Fruit fly (Drosophila melanogaster) whole organism, prepupa: ENCODE measurements around the gene CG13721.

Source experiments
- Blimp-1 ChIP-seq: fragments of 200-800 bp; sonication (Bioruptor generic); optimal IDR thresholded peaks from 3 replicates; lab custom pipeline; 2017; ENCODE audit warnings: missing biosample characterization, missing genetic modification characterization, mild to moderate bottlenecking, moderate library complexity, missing genetic modification reagents
- CG10631 ChIP-seq: fragments of 200-800 bp; sonication (Bioruptor generic); optimal IDR thresholded peaks from 2 replicates; lab custom pipeline; 2016; ENCODE audit warnings: missing biosample characterization, missing genetic modification characterization
- CG10669 ChIP-seq: fragments of 200-800 bp; sonication (Bioruptor generic); optimal IDR thresholded peaks from 3 replicates; lab custom pipeline; 2018; ENCODE audit warnings: missing biosample characterization, mild to moderate bottlenecking, missing genetic modification characterization, moderate library complexity
- CG11294 ChIP-seq: fragments of 200-800 bp; sonication (Bioruptor generic); IDR thresholded peaks from 2 replicates; pipeline ENCODE4 v1.3.6; 2022; ENCODE audit warnings: missing biosample characterization, missing genetic modification characterization
- CG11902 ChIP-seq: fragments of 200-800 bp; sonication (Bioruptor generic); optimal IDR thresholded peaks from 3 replicates; lab custom pipeline; 2016; ENCODE audit warnings: missing biosample characterization, missing genetic modification characterization
- CG15336 ChIP-seq: fragments of 200-800 bp; sonication (Bioruptor generic); IDR thresholded peaks from 2 replicates; pipeline ENCODE4 v1.3.6; 2022; ENCODE audit warnings: missing biosample characterization, missing genetic modification characterization
- CG16779 ChIP-seq: fragments of 200-800 bp; sonication (Bioruptor generic); optimal IDR thresholded peaks from 3 replicates; lab custom pipeline; 2017; ENCODE audit warnings: missing biosample characterization, mild to moderate bottlenecking, missing genetic modification characterization
- CG3032 ChIP-seq: fragments of 200-800 bp; optimal IDR thresholded peaks from 2 replicates; lab custom pipeline; 2019; ENCODE audit warnings: missing biosample characterization, mild to moderate bottlenecking, missing genetic modification characterization, moderate library complexity
- CG32006 ChIP-seq: fragments of 200-800 bp; sonication (Bioruptor generic); optimal IDR thresholded peaks from 3 replicates; lab custom pipeline; 2017; ENCODE audit warnings: missing biosample characterization, mild to moderate bottlenecking, missing genetic modification characterization
- CG34406 ChIP-seq: fragments of 200-800 bp; sonication (Bioruptor generic); optimal IDR thresholded peaks from 3 replicates; lab custom pipeline; 2016; ENCODE audit warnings: missing biosample characterization, missing genetic modification characterization
- CG3919 ChIP-seq: fragments of 200-800 bp; sonication (Bioruptor generic); optimal IDR thresholded peaks from 3 replicates; lab custom pipeline; 2016; ENCODE audit warnings: missing biosample characterization, missing genetic modification characterization
- CG4318 ChIP-seq: fragments of 200-800 bp; sonication (Bioruptor generic); optimal IDR thresholded peaks from 3 replicates; lab custom pipeline; 2017; ENCODE audit warnings: missing biosample characterization, mild to moderate bottlenecking, missing genetic modification characterization
- CG6276 ChIP-seq: fragments of 200-800 bp; sonication (Bioruptor generic); optimal IDR thresholded peaks from 2 replicates; lab custom pipeline; 2017; ENCODE audit warnings: missing biosample characterization, mild to moderate bottlenecking, missing genetic modification characterization
- CG6792 ChIP-seq: fragments of 200-800 bp; sonication (Bioruptor generic); optimal IDR thresholded peaks from 3 replicates; lab custom pipeline; 2016; ENCODE audit warnings: missing biosample characterization, missing genetic modification characterization
- CG6854 ChIP-seq: fragments of 200-800 bp; sonication (Bioruptor generic); optimal IDR thresholded peaks from 2 replicates; lab custom pipeline; 2017; ENCODE audit warnings: missing biosample characterization, mild to moderate bottlenecking, missing genetic modification characterization
- CG7368 ChIP-seq: fragments of 200-800 bp; sonication (Bioruptor generic); optimal IDR thresholded peaks from 3 replicates; lab custom pipeline; 2016; ENCODE audit warnings: missing biosample characterization, missing genetic modification characterization
- CG8119 ChIP-seq: fragments of 200-800 bp; sonication (Bioruptor generic); IDR thresholded peaks from 3 replicates; pipeline ENCODE4 v1.3.6; 2022; ENCODE audit warnings: missing biosample characterization, missing genetic modification characterization
- CG8632 ChIP-seq: fragments of 200-800 bp; sonication (Bioruptor generic); optimal IDR thresholded peaks from 3 replicates; lab custom pipeline; 2016; ENCODE audit warnings: missing biosample characterization, missing genetic modification characterization
- Eip78C ChIP-seq: fragments of 200-800 bp; sonication (Bioruptor generic); peaks from one replicate; lab custom pipeline; 2016; ENCODE audit warnings: missing biosample characterization, missing genetic modification characterization
- Eip93F ChIP-seq: fragments of 200-800 bp; sonication (Bioruptor generic); optimal IDR thresholded peaks from 2 replicates; lab custom pipeline; 2016; ENCODE audit warnings: missing biosample characterization, mild to moderate bottlenecking, missing genetic modification characterization
- Ets21C ChIP-seq: fragments of 200-800 bp; sonication (Bioruptor generic); optimal IDR thresholded peaks from 3 replicates; lab custom pipeline; 2016; ENCODE audit warnings: missing biosample characterization, missing genetic modification characterization
- Ets96B ChIP-seq: fragments of 200-800 bp; optimal IDR thresholded peaks from 2 replicates; lab custom pipeline; 2019; ENCODE audit warnings: missing biosample characterization, mild to moderate bottlenecking, missing genetic modification characterization, moderate library complexity
- Hr39 ChIP-seq: fragments of 200-800 bp; sonication (Bioruptor generic); optimal IDR thresholded peaks from 2 replicates; lab custom pipeline; 2016; ENCODE audit warnings: missing biosample characterization, missing genetic modification characterization
- Hr4 ChIP-seq: fragments of 200-800 bp; sonication (Bioruptor generic); optimal IDR thresholded peaks from 3 replicates; lab custom pipeline; 2016; ENCODE audit warnings: missing biosample characterization, missing genetic modification characterization
- OdsH ChIP-seq: fragments of 200-800 bp; sonication (Bioruptor generic); optimal IDR thresholded peaks from 3 replicates; lab custom pipeline; 2016; ENCODE audit warnings: missing biosample characterization, missing genetic modification characterization
- Sox102F ChIP-seq: fragments of 200-800 bp; sonication (Bioruptor generic); optimal IDR thresholded peaks from 2 replicates; lab custom pipeline; 2016; ENCODE audit warnings: missing biosample characterization, mild to moderate bottlenecking, missing genetic modification characterization
- Sox15 ChIP-seq: fragments of 200-800 bp; sonication (Bioruptor generic); optimal IDR thresholded peaks from 3 replicates; lab custom pipeline; 2016; ENCODE audit warnings: missing biosample characterization, missing genetic modification characterization
- achi ChIP-seq: fragments of 200-800 bp; sonication (Bioruptor generic); optimal IDR thresholded peaks from 3 replicates; lab custom pipeline; 2016; ENCODE audit warnings: missing biosample characterization, missing genetic modification characterization
- dac ChIP-seq: fragments of 200-800 bp; sonication (Bioruptor generic); optimal IDR thresholded peaks from 2 replicates; lab custom pipeline; 2017; ENCODE audit warnings: missing biosample characterization, mild to moderate bottlenecking, missing genetic modification characterization
- dsx ChIP-seq: fragments of 200-800 bp; optimal IDR thresholded peaks from 3 replicates; lab custom pipeline; 2019; ENCODE audit warnings: missing biosample characterization, mild to moderate bottlenecking, missing genetic modification characterization, moderate library complexity; ENCODE audit not compliant: poor library complexity, severe bottlenecking
- esn ChIP-seq: fragments of 200-800 bp; sonication (Bioruptor generic); optimal IDR thresholded peaks from 2 replicates; lab custom pipeline; 2016; ENCODE audit warnings: missing biosample characterization, mild to moderate bottlenecking, missing genetic modification characterization, moderate library complexity
- fd59A ChIP-seq: fragments of 200-800 bp; sonication (Bioruptor generic); optimal IDR thresholded peaks from 2 replicates; lab custom pipeline; 2017; ENCODE audit warnings: missing biosample characterization, mild to moderate bottlenecking, missing genetic modification characterization, missing genetic modification reagents
- fd85E ChIP-seq: fragments of 200-800 bp; sonication (Bioruptor generic); optimal IDR thresholded peaks from 3 replicates; lab custom pipeline; 2016; ENCODE audit warnings: missing biosample characterization, missing genetic modification characterization
- fkh ChIP-seq: fragments of 200-800 bp; sonication (Bioruptor generic); optimal IDR thresholded peaks from 3 replicates; lab custom pipeline; 2017; ENCODE audit warnings: missing biosample characterization, mild to moderate bottlenecking, missing genetic modification characterization, moderate library complexity
- lz ChIP-seq: fragments of 200-800 bp; sonication (Bioruptor generic); optimal IDR thresholded peaks from 3 replicates; lab custom pipeline; 2016; ENCODE audit warnings: missing biosample characterization, missing genetic modification characterization
- net ChIP-seq: fragments of 200-800 bp; sonication (Bioruptor generic); optimal IDR thresholded peaks from 3 replicates; lab custom pipeline; 2016; ENCODE audit warnings: missing biosample characterization, missing genetic modification characterization
- pdm3 ChIP-seq: fragments of 200-800 bp; sonication (Bioruptor generic); optimal IDR thresholded peaks from 3 replicates; lab custom pipeline; 2016; ENCODE audit warnings: missing biosample characterization, missing genetic modification characterization
- salr ChIP-seq, 2 experiments: fragments of 200-800 bp; sonication (Bioruptor generic); optimal IDR thresholded peaks; 3 replicates each; lab custom pipeline; 2016 to 2018; ENCODE audit warnings: missing biosample characterization in 2 of 2, missing genetic modification characterization in 2 of 2, mild to moderate bottlenecking in 1 of 2
- spab ChIP-seq: fragments of 200-800 bp; sonication (Bioruptor generic); optimal IDR thresholded peaks from 2 replicates; lab custom pipeline; 2017; ENCODE audit warnings: missing biosample characterization, mild to moderate bottlenecking, missing genetic modification characterization, missing genetic modification reagents
- svp ChIP-seq: fragments of 200-800 bp; sonication (Bioruptor generic); peaks from one replicate; lab custom pipeline; 2016; ENCODE audit warnings: missing biosample characterization, missing genetic modification characterization
- vri ChIP-seq: fragments of 200-800 bp; sonication (Bioruptor generic); optimal IDR thresholded peaks from 3 replicates; lab custom pipeline; 2016; ENCODE audit warnings: missing biosample characterization, mild to moderate bottlenecking, missing genetic modification characterization

The CG13721 gene

DNA sequence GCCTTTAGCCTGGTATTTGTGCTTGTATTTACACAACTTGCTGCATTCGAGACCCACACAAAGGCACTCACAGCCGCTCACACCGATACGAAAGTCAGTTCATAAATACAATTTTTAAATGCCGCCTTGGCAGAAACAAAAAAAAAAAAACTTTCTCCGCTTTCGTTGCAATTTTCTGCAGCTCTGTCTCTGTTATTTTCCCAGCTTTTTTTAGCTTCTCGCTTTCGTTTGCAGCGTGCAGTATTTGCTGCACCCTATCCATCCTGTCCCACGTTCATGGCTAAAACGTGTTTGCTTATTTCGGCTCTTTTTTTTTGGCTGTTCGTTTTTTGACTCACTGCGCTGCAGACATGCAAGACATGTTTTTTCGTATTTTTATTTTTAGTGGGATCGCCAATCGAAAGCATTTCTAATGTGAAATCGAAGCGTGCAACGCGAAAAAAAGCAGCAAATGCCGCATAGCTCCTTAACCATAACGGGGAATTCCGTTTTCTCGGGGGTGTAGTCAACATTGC, 21.9 kb upstream of the CG13721 start (continued):
- no peak for TF ChIP-seq Ets21C (GFP tag; lab: Kevin White, UChicago)
- TF ChIP-seq CG3919 (GFP tag; lab: Kevin White, UChicago): no peak
- no peak for TF ChIP-seq CG4318
- TF ChIP-seq Hr4: no peak
- TF ChIP-seq fkh (GFP tag; lab: Kevin White, UChicago): no peak
- TF ChIP-seq CG3032 (tag; lab: Kevin White, UChicago): no peak
- TF ChIP-seq CG11902 (GFP tag; lab: Kevin White, UChicago): no peak
- no peak for TF ChIP-seq CG6854 (GFP tag; lab: Kevin White, UChicago)
- no peak for TF ChIP-seq fd59A
- TF ChIP-seq vri: no peak
- TF ChIP-seq achi: no peak
- TF ChIP-seq fd85E: no peak
- TF ChIP-seq CG7368 (GFP tag; lab: Kevin White, UChicago): no peak
- no peak for TF ChIP-seq svp (GFP tag; lab: Kevin White, UChicago)
- no peak for TF ChIP-seq Sox102F (GFP tag; lab: Kevin White, UChicago)
- TF ChIP-seq esn (GFP tag; lab: Kevin White, UChicago): no peak
- TF ChIP-seq Eip78C (GFP tag; lab: Kevin White, UChicago): peak; percentile 61
- no peak for TF ChIP-seq dac (GFP tag; lab: Kevin White, UChicago)

DNA sequence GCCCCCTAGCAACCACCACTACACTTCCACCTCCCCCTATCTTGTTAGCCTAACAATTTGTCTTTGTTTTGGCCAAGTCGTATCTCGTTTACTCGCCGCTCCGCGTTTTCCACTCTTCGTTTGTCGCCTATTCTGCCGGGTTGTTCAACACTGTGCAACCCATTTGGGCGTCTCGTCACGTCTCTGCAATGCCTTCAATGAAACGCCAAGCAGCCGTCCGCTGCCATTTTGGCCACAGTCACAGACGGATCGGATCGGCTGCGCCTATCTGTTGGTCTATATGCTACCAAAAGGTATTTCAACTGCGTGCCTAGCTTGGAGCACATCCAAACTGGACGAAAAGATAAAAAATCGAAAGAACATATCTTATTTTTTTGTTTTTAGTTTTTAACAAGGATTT, 18.8 kb upstream of the CG13721 start:
- TF ChIP-seq CG10669 (GFP tag; lab: Kevin White, UChicago) (no peak), Eip78C (GFP tag; lab: Kevin White, UChicago) (peak; percentile 15), CG15336 (0 out of 2 replicates have a peak, but pooled peaks have one; percentile 12)

DNA sequence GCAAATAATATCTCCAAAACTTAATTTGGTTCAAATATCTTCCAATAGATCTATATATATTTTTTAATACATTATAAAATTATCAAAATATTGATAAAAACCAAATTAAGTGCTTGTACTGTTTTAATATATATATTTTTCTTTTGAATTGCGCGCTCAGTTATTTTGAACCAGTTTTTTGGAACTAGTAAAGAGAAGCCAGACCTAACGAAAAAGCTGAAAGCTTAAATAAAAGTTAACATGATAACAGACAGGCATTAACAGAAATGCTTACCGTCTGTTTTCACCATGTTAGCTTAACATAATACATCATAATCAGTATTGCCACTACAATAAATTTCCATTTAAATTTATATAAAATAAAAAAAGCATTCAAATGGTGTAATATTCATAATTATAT, 12.7 kb upstream of the CG13721 start:
- TF ChIP-seq Eip78C (GFP tag; lab: Kevin White, UChicago) (peak; percentile 21), fd85E (no peak)

DNA sequence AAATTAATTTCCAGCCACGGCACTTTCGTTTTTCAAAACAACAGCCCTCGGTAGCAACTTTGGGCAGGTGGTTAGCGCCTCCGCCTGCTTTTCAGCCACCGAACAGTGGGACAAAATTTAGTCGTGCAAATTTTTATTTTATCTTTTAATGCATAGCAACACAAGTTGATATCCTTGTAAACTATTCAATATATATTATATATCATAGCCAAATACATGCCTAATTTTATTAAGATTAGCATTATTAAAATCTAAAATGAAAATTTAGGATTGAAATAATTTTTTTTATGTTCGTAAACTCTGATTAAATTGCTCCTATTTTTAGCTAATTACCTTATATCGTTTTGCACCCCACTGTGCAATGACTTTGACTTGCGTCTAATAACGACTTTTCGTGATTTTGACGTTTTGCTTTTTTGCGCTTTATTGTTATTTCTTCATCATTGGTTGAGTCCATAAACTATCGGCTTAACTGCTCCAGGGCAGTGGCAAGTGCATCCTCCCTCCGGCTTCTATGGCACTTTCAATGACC, 11.4 kb upstream of the CG13721 start:
- no peak for TF ChIP-seq Blimp-1 (GFP tag; lab: Kevin White, UChicago)
- TF ChIP-seq Ets96B: no peak
- peak in 1 of 2 experiments; percentile 10 for TF ChIP-seq salr (GFP tag; optimal IDR thresholded peaks at IDR 0.05; lab: Kevin White, UChicago)
- TF ChIP-seq OdsH (GFP tag; lab: Kevin White, UChicago): peak; percentile 13
- TF ChIP-seq CG4318: peak; percentile 61
- peak; percentile 73 for TF ChIP-seq CG32006
- TF ChIP-seq Eip93F (GFP tag; lab: Kevin White, UChicago): no peak
- peak; percentile 77 for TF ChIP-seq Eip78C (GFP tag; lab: Kevin White, UChicago)
- TF ChIP-seq pdm3 (GFP tag; lab: Kevin White, UChicago): no peak
- TF ChIP-seq svp (GFP tag; lab: Kevin White, UChicago): peak; percentile 14
- TF ChIP-seq CG34406: peak; percentile 2
- TF ChIP-seq achi: peak; percentile 10
- peak; percentile 2 for TF ChIP-seq CG8632 (GFP tag; lab: Kevin White, UChicago)
- peak; percentile 10 for TF ChIP-seq net
- TF ChIP-seq Hr4: peak; percentile 66
- peak; percentile 83 for TF ChIP-seq CG8119 (GFP tag; lab: Robert Waterston, UW)
- peak; percentile 77 for TF ChIP-seq CG15336
- no peak for TF ChIP-seq CG3919 (GFP tag; lab: Kevin White, UChicago)
- TF ChIP-seq Sox102F (GFP tag; lab: Kevin White, UChicago): no peak
- TF ChIP-seq, all 60 proteins: peak for 13

DNA sequence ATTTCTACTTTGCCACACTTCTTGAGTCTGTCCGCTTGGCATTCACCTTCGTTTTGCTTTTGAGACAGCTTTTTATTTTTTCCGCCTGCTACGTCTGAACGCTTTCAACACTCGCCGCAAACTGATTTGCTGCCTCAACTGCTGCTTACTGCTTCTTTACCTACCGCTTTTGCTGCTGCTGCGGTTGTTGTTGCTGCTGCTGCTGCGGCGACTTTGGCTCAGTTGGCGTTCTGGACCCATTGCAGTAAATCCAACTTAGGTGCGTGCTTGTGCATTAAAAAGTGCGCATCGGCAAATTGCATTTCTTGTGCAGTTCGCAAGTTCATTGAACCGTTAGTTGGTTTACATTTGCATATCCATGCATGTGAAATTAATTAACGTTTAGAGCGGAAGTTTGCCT, 10.7 kb upstream of the CG13721 start, which contains the start of gene NT1:
TSS of gene NT1 (minus strand) at position 127 of the 400 bp plus-strand sequence.
- TF ChIP-seq CG10631 (no peak), CG16779 (no peak), Eip78C (GFP tag; lab: Kevin White, UChicago) (no peak), fd85E (no peak), CG3919 (GFP tag; lab: Kevin White, UChicago) (no peak), lz (GFP tag; lab: Kevin White, UChicago) (no peak), CG15336 (no peak), dsx (GFP tag; lab: Kevin White, UChicago) (no peak), Sox102F (GFP tag; lab: Kevin White, UChicago) (no peak), CG6276 (GFP tag; lab: Kevin White, UChicago) (no peak), CG6792 (GFP tag; lab: Kevin White, UChicago) (no peak), esn (GFP tag; lab: Kevin White, UChicago) (no peak), CG11294 (GFP tag; lab: Robert Waterston, UW) (no peak), Blimp-1 (GFP tag; lab: Kevin White, UChicago) (no peak), spab (GFP tag; lab: Kevin White, UChicago) (no peak), Hr39 (no peak), Ets21C (GFP tag; lab: Kevin White, UChicago) (no peak), CG32006 (no peak), Sox15 (no peak), CG6854 (GFP tag; lab: Kevin White, UChicago) (no peak)
